Worm (Caenorhabditis elegans) whole organism, L2 larva: Measurements from ENCODE around the gene B0244.4.

Experiments used
- Y55F3AM.14 ChIP-seq: fragments of 200-800 bp; sonication (Bioruptor generic); optimal IDR thresholded peaks from 2 replicates; lab custom pipeline; 2018; ENCODE audit warnings: mild to moderate bottlenecking, missing genetic modification characterization, missing compliant biosample characterization
- alr-1 ChIP-seq: fragments of 150-350 bp; optimal IDR thresholded peaks from 2 replicates; lab custom pipeline; 2014; ENCODE audit warnings: missing biosample characterization, missing genetic modification characterization
- ama-1 ChIP-seq: fragments of 150-350 bp; optimal IDR thresholded peaks from 2 replicates; lab custom pipeline; 2018; ENCODE audit warnings: inconsistent platforms
- crh-2 ChIP-seq: sonication (generic microtip); optimal IDR thresholded peaks from 2 replicates; lab custom pipeline; 2017; ENCODE audit warnings: missing biosample characterization, missing genetic modification characterization
- fos-1 ChIP-seq: fragments of 150-350 bp; optimal IDR thresholded peaks from 2 replicates; lab custom pipeline; 2014; ENCODE audit warnings: missing biosample characterization, missing genetic modification characterization
- lin-39 ChIP-seq: fragments of 150-350 bp; optimal IDR thresholded peaks from 2 replicates; lab custom pipeline; 2014; ENCODE audit warnings: missing biosample characterization, missing genetic modification reagents, missing genetic modification characterization
- nhr-237 ChIP-seq: fragments of 150-350 bp; optimal IDR thresholded peaks from 2 replicates; lab custom pipeline; 2014; ENCODE audit warnings: missing biosample characterization, missing genetic modification characterization
- nhr-77 ChIP-seq: fragments of 150-350 bp; optimal IDR thresholded peaks from 2 replicates; lab custom pipeline; 2014; ENCODE audit warnings: missing biosample characterization, missing genetic modification characterization
- unc-39 ChIP-seq: fragments of 150-350 bp; optimal IDR thresholded peaks from 2 replicates; lab custom pipeline; 2014; ENCODE audit warnings: missing biosample characterization, missing genetic modification characterization
- zag-1 ChIP-seq: fragments of 150-350 bp; optimal IDR thresholded peaks from 2 replicates; lab custom pipeline; 2014; ENCODE audit warnings: missing biosample characterization, missing genetic modification characterization

DNA sequence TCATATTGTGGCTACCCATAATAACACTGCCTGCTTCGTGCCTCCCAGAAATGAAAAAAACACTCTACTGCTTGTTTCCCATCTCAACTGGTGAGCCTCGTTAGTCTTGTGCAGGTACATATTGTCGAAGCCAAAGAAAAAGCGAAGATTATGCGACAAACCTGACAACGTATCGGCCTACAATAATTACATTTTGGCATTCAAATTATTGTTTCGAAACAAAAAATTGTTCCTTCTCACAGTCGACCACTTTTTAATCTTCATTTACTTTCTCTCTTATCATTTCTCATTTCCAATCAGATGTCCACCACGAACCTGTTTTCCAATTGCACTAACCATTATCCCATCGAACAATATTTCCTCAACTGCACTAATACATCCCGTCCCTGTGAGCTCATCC is 4.2 kb upstream of the B0244.4 start, which contains the start of gene B0244.15:
- TF ChIP-seq fos-1 (tag; lab: Kevin White, UChicago), result no peak
- no peak for TF ChIP-seq nhr-77 (tag; lab: Kevin White, UChicago)
- no peak for TF ChIP-seq alr-1 (tag; lab: Kevin White, UChicago)
- no peak for TF ChIP-seq nhr-237 (tag; lab: Kevin White, UChicago)
- TF ChIP-seq ama-1 (lab: Kevin White, UChicago), result no peak
- TF ChIP-seq Y55F3AM.14 (GFP tag; lab: Kevin White, UChicago), result no peak
- no peak for TF ChIP-seq crh-2 (tag; lab: Kevin White, UChicago)
- no peak for TF ChIP-seq lin-39 (tag; lab: Kevin White, UChicago)
- no peak for TF ChIP-seq unc-39 (tag; lab: Kevin White, UChicago)
- TF ChIP-seq zag-1 (tag; lab: Kevin White, UChicago), result no peak
